Fruit fly (Drosophila melanogaster): ENCODE data around the gene Gr94a.

Gr94a gene

DNA sequence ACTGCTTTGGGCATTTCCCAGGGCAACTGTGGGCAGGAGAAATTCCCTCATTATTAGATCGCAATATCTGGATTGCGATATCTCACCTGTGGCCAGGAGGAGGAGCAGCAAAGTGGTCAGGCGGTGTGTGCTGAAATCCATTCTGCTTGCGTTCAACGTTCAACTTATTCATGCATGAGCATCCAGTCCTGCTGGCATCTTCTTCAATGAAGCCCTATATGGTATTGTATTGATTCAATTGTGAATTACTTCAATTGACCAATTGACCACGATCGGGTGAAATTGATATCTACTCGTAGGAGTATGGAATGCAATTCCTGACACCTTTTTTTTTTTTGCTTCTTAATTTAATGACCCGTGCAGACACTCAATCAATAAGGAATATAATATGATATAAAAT is 4.6 kb downstream of the Gr94a start:
- TF ChIP-seq trem (tag; optimal IDR thresholded peaks at IDR 0.05) = no peak
- TF ChIP-seq prd (optimal IDR thresholded peaks at IDR 0.05) = no peak
- 0 out of 3 replicates have a peak, but pooled peaks have one; percentile 4 for TF ChIP-seq prd (GFP tag; IDR thresholded peaks at IDR 0.05)

dm6 chr3R:23056753-23057152 is 5.3 kb downstream of the Gr94a start:
- TF ChIP-seq CG13894 (tag; optimal IDR thresholded peaks at IDR 0.05) = peak; percentile 12
- TF ChIP-seq CG6765 (GFP tag; optimal IDR thresholded peaks at IDR 0.05) = no peak
- 0 out of 2 replicates have a peak, but pooled peaks have one; percentile 19 for TF ChIP-seq Rfx (GFP tag; IDR thresholded peaks at IDR 0.05)
- peak; percentile 55 for TF ChIP-seq sug (tag; optimal IDR thresholded peaks at IDR 0.05)
- peak in 1 of 2 experiments; percentile 12 for TF ChIP-seq Pdp1 (GFP tag; optimal IDR thresholded peaks at IDR 0.05)
- TF ChIP-seq B-H2 (GFP tag; optimal IDR thresholded peaks at IDR 0.05) = peak; percentile 9
- TF ChIP-seq exex (tag; optimal IDR thresholded peaks at IDR 0.05) = peak; percentile 51
- TF ChIP-seq fd96Cb (tag; optimal IDR thresholded peaks at IDR 0.05) = no peak
- TF ChIP-seq CG12155 (GFP tag; optimal IDR thresholded peaks at IDR 0.05) = no peak
- peak; percentile 77 for TF ChIP-seq grn (GFP tag; optimal IDR thresholded peaks at IDR 0.05)
- TF ChIP-seq Jarid2 (GFP tag; optimal IDR thresholded peaks at IDR 0.05) = no peak
- TF ChIP-seq CG13123 (GFP tag; optimal IDR thresholded peaks at IDR 0.05) = no peak
- peak; percentile 4 for TF ChIP-seq CG2678 (tag; optimal IDR thresholded peaks at IDR 0.05)
- no peak for TF ChIP-seq Ssrp (tag; optimal IDR thresholded peaks at IDR 0.05)
- TF ChIP-seq Med (GFP tag) = peak; percentile 9
- TF ChIP-seq GATAe (GFP tag; conservative IDR thresholded peaks at IDR 0.05) = peak; percentile 39; the same call in 1 of the 2 replicates
- TF ChIP-seq CG32767 (GFP tag; IDR thresholded peaks at IDR 0.05) = no peak
- no peak for TF ChIP-seq hbn (GFP tag; IDR thresholded peaks at IDR 0.05; ENCODE audit: partially characterized antibody)

dm6 chr3R:23057390-23057789 is 5.9 kb downstream of the Gr94a start:
- TF ChIP-seq h (optimal IDR thresholded peaks at IDR 0.05) (no peak), dysf (GFP tag; IDR thresholded peaks at IDR 0.05) (no peak), CG30020 (tag; optimal IDR thresholded peaks at IDR 0.05) (no peak), CG33213 (GFP tag; optimal IDR thresholded peaks at IDR 0.05) (no peak), MBD-R2 (GFP tag; IDR thresholded peaks at IDR 0.05) (0 out of 2 replicates have a peak, but pooled peaks have one; percentile 9), CG2199 (GFP tag; IDR thresholded peaks at IDR 0.05) (no peak), ash1 (GFP tag; optimal IDR thresholded peaks at IDR 0.05) (no peak), Med (GFP tag) (peak; percentile 72), CG10209 (GFP tag; optimal IDR thresholded peaks at IDR 0.05) (no peak), ken (GFP tag; IDR thresholded peaks at IDR 0.05) (no peak), CG2889 (GFP tag; IDR thresholded peaks at IDR 0.05) (no peak), Nf-YB (GFP tag; optimal IDR thresholded peaks at IDR 0.05) (no peak), CG13894 (tag; optimal IDR thresholded peaks at IDR 0.05) (no peak), Adf1 (GFP tag; IDR thresholded peaks at IDR 0.05) (peak; percentile 93), HLH3B (GFP tag; IDR thresholded peaks at IDR 0.05) (no peak), jing (GFP tag; optimal IDR thresholded peaks at IDR 0.05) (no peak), pb (GFP tag; optimal IDR thresholded peaks at IDR 0.05) (no peak), CG14441 (GFP tag; IDR thresholded peaks at IDR 0.05) (no peak), CG13123 (GFP tag; optimal IDR thresholded peaks at IDR 0.05) (no peak), CG11456 (GFP tag; IDR thresholded peaks at IDR 0.05) (0 out of 3 replicates have a peak, but pooled peaks have one; percentile 42), pum (GFP tag; optimal IDR thresholded peaks at IDR 0.05) (no peak), sd (tag; optimal IDR thresholded peaks at IDR 0.05) (peak; percentile 10), CG5245 (GFP tag; optimal IDR thresholded peaks at IDR 0.05) (no peak), CG10147 (GFP tag; optimal IDR thresholded peaks at IDR 0.05) (no peak), Jarid2 (GFP tag; optimal IDR thresholded peaks at IDR 0.05) (peak; percentile 14), CG12659 (GFP tag; optimal IDR thresholded peaks at IDR 0.05) (no peak), ci (GFP tag; IDR thresholded peaks at IDR 0.05) (no peak), Dad (GFP tag; optimal IDR thresholded peaks at IDR 0.05) (no peak), CG14667 (GFP tag; IDR thresholded peaks at IDR 0.05) (no peak), sqz (GFP tag; optimal IDR thresholded peaks at IDR 0.05) (no peak), CkIIα-i1 (GFP tag; IDR thresholded peaks at IDR 0.05) (no peak), Mad (GFP tag; optimal IDR thresholded peaks at IDR 0.05) (no peak)

Measured in whole organism, embryonic.